Worm (Caenorhabditis elegans): ENCODE data around the gene T28D9.16.

The T28D9.16 gene

ce11 chrII:6475180-6475737, at the start of gene T28D9.16:
TSS of gene T28D9.16 (plus strand) at chrII:6475687.
- TF ChIP-seq mel-28 (tag; optimal IDR thresholded peaks at IDR 0.05; ENCODE audit: borderline replicate concordance): no peak

- TF ChIP-seq let-607 (tag; optimal IDR thresholded peaks at IDR 0.05): no peak
- TF ChIP-seq Y53F4B.3 (GFP tag; IDR thresholded peaks at IDR 0.05): no peak
- TF ChIP-seq hsf-1 (GFP tag; IDR thresholded peaks at IDR 0.05): no peak
- TF ChIP-seq let-526 (GFP tag; IDR thresholded peaks at IDR 0.05): no peak
- no peak for TF ChIP-seq hrde-1 (tag; optimal IDR thresholded peaks at IDR 0.05; ENCODE audit: borderline replicate concordance)
- TF ChIP-seq egl-44 (GFP tag; IDR thresholded peaks at IDR 0.05): no peak
- TF ChIP-seq madf-6 (GFP tag; IDR thresholded peaks at IDR 0.05): no peak
- no peak for TF ChIP-seq snpc-3.4 (tag; optimal IDR thresholded peaks at IDR 0.05)
- no peak for TF ChIP-seq aptf-3 (GFP tag; IDR thresholded peaks at IDR 0.05)
- TF ChIP-seq mcd-1 (GFP tag; IDR thresholded peaks at IDR 0.05): no peak
- TF ChIP-seq unc-62 (GFP tag; optimal IDR thresholded peaks at IDR 0.05): no peak
Measured at ce11 chrII:6425993-6426392, 49.5 kb upstream of the T28D9.16 start, which contains the start of gene col-75. TSS of gene col-75 (plus strand) at chrII:6426293.

ce11 chrII:6436845-6437244, 38.6 kb upstream of the T28D9.16 start:
- no peak for TF ChIP-seq F39B2.1 (GFP tag; IDR thresholded peaks at IDR 0.05)
- no peak for TF ChIP-seq ztf-22 (GFP tag; optimal IDR thresholded peaks at IDR 0.05)
- no peak for TF ChIP-seq atf-7 (tag; optimal IDR thresholded peaks at IDR 0.05)
- no peak for TF ChIP-seq attf-3 (GFP tag; conservative IDR thresholded peaks at IDR 0.05)
- no peak for TF ChIP-seq zim-3 (tag; optimal IDR thresholded peaks at IDR 0.05)
- no peak for TF ChIP-seq D2030.7 (GFP tag; IDR thresholded peaks at IDR 0.05)
- no peak for TF ChIP-seq F33H1.4 (GFP tag; IDR thresholded peaks at IDR 0.05)
- TF ChIP-seq B0261.1 (tag; optimal IDR thresholded peaks at IDR 0.05): no peak
- no peak for TF ChIP-seq F57A8.1 (GFP tag; optimal IDR thresholded peaks at IDR 0.05)
- no peak for TF ChIP-seq hsf-1 (GFP tag; IDR thresholded peaks at IDR 0.05)
- no peak for TF ChIP-seq C06A6.2 (GFP tag; conservative IDR thresholded peaks at IDR 0.05)

ce11 chrII:6441128-6441527, 34.4 kb upstream of the T28D9.16 start, which contains the start of gene cutl-16:
TSS of gene cutl-16 (plus strand) at chrII:6441428.
- TF ChIP-seq dpff-1 (tag; optimal IDR thresholded peaks at IDR 0.05) (no peak), lsy-27 (tag; optimal IDR thresholded peaks at IDR 0.05; ENCODE audit: borderline replicate concordance, insufficient read depth) (no peak), bed-2 (GFP tag; IDR thresholded peaks at IDR 0.05) (no peak), aptf-2 (GFP tag; conservative IDR thresholded peaks at IDR 0.05) (no peak), T07F8.4 (tag; optimal IDR thresholded peaks at IDR 0.05) (no peak), madf-10 (tag; optimal IDR thresholded peaks at IDR 0.05) (no peak), lin-54 (GFP tag; optimal IDR thresholded peaks at IDR 0.05) (no peak), ztf-28 (GFP tag; IDR thresholded peaks at IDR 0.05) (no peak), cebp-1 (GFP tag; IDR thresholded peaks at IDR 0.05) (no peak), cebp-1 (tag; optimal IDR thresholded peaks at IDR 0.05) (no peak), F22D6.2 (tag; optimal IDR thresholded peaks at IDR 0.05) (no peak)

Data from whole organism, young adult.